Worm (Caenorhabditis elegans): ENCODE measurements around the gene srz-1.

The srz-1 gene

ce11 chrV:16726915-16727314 is 51.3 kb downstream of the srz-1 start, which contains the start of gene T25E12.14:
TSS of gene T25E12.14 (plus strand) at chrV:16727215.
- no peak for TF ChIP-seq mab-5 (tag; optimal IDR thresholded peaks at IDR 0.05)
- no peak for TF ChIP-seq ceh-83 (GFP tag; optimal IDR thresholded peaks at IDR 0.05)
- no peak for TF ChIP-seq lin-32 (GFP tag; optimal IDR thresholded peaks at IDR 0.05)
- no peak for TF ChIP-seq ces-1 (GFP tag; optimal IDR thresholded peaks at IDR 0.05)
- no peak for TF ChIP-seq nhr-28 (tag; optimal IDR thresholded peaks at IDR 0.05)
- TF ChIP-seq tbx-8 (GFP tag; optimal IDR thresholded peaks at IDR 0.05), result no peak
- TF ChIP-seq elt-1 (tag; optimal IDR thresholded peaks at IDR 0.05; ENCODE audit: borderline replicate concordance, insufficient read depth), result no peak
- no peak for TF ChIP-seq drap-1 (GFP tag; optimal IDR thresholded peaks at IDR 0.05)
- no peak for TF ChIP-seq ceh-43 (GFP tag; optimal IDR thresholded peaks at IDR 0.05)
- no peak for TF ChIP-seq blmp-1 (tag; optimal IDR thresholded peaks at IDR 0.05)
- no peak for TF ChIP-seq nhr-12 (tag; optimal IDR thresholded peaks at IDR 0.05)
- no peak for TF ChIP-seq elt-3 (tag; optimal IDR thresholded peaks at IDR 0.05)
- no peak for TF ChIP-seq lsy-2 (tag; optimal IDR thresholded peaks at IDR 0.05)
- TF ChIP-seq ztf-11 (tag; optimal IDR thresholded peaks at IDR 0.05), result no peak
